Worm (Caenorhabditis elegans) whole organism, midembryonic: ENCODE data around the gene C13A2.6.

ENCODE experiments used
- T22C8.4 ChIP-seq: fragments of 200-800 bp; sonication (Bioruptor generic); IDR thresholded peaks from 2 replicates; pipeline ENCODE4 v1.3.6; 2022; ENCODE audit warnings: missing genetic modification characterization, missing compliant biosample characterization
- flt-1 ChIP-seq: fragments of 200-800 bp; sonication (Bioruptor generic); IDR thresholded peaks from 2 replicates; pipeline ENCODE4 v1.3.6; 2022; ENCODE audit warnings: missing genetic modification characterization, missing compliant biosample characterization
- klf-2 ChIP-seq: fragments of 200-800 bp; sonication (Bioruptor generic); conservative IDR thresholded peaks from 2 replicates; pipeline ENCODE4 v1.3.6; 2022; ENCODE audit warnings: missing genetic modification reagents, missing genetic modification characterization, missing compliant biosample characterization
- med-1 ChIP-seq: sonication (generic microtip); optimal IDR thresholded peaks from 2 replicates; lab custom pipeline; 2017; ENCODE audit warnings: missing genetic modification characterization, mild to moderate bottlenecking, missing compliant biosample characterization, antibody characterized with exemption, missing genetic modification reagents; ENCODE audit not compliant: insufficient read depth

DNA sequence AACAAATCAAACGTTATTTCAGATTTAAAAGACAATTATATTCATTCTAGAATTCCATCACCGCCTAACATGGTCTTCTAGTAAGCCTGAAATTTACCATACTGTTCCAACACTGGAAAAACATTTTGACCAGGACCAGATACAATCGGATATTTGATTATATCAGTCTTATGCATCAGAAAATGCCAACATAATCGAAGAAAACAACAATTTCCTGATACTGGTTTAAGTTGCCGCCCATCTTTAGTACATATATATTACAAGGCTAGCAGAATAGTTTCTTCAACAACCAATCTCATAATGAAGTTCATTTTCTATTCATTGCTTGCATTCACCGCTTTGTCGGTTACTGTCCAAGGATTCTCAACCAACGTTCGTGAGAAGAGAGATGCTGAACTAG, 10.5 kb upstream of the C13A2.6 start, which contains the start of gene C13A2.12:
- no peak for TF ChIP-seq flt-1 (GFP tag; lab: Robert Waterston, UW)
- no peak for TF ChIP-seq med-1 (GFP tag; lab: Kevin White, UChicago)
- no peak for TF ChIP-seq klf-2 (GFP tag; lab: Robert Waterston, UW)
- no peak for TF ChIP-seq T22C8.4
